Worm (Caenorhabditis elegans) whole organism, L2 larva: ENCODE results near the gene C03H5.4.

Experiments used
- alr-1 ChIP-seq: fragments of 150-350 bp; optimal IDR thresholded peaks from 2 replicates; lab custom pipeline; 2014; ENCODE audit warnings: missing biosample characterization, missing genetic modification characterization
- ama-1 ChIP-seq: fragments of 150-350 bp; optimal IDR thresholded peaks from 2 replicates; lab custom pipeline; 2018; ENCODE audit warnings: inconsistent platforms
- ceh-82 ChIP-seq: fragments of 150-350 bp; optimal IDR thresholded peaks from 2 replicates; lab custom pipeline; 2014; ENCODE audit warnings: missing biosample characterization, missing genetic modification characterization
- egl-27 ChIP-seq: sonication (generic microtip); optimal IDR thresholded peaks from 3 replicates; lab custom pipeline; 2017; ENCODE audit warnings: missing biosample characterization, missing genetic modification reagents, missing genetic modification characterization
- elt-3 ChIP-seq: sonication (generic microtip); optimal IDR thresholded peaks from 2 replicates; lab custom pipeline; 2017; ENCODE audit warnings: missing biosample characterization, missing genetic modification characterization
- lin-11 ChIP-seq: fragments of 150-350 bp; sonication (generic microtip); optimal IDR thresholded peaks from 2 replicates; lab custom pipeline; 2014; ENCODE audit warnings: missing biosample characterization, missing genetic modification characterization, inconsistent platforms, mixed read lengths
- mdl-1 ChIP-seq, 2 experiments: fragments of 150-350 bp in 1 of 2; sonication (generic microtip) in 1 of 2; optimal IDR thresholded peaks; 2 replicates each; lab custom pipeline; 2017; ENCODE audit warnings: missing biosample characterization in 2 of 2, missing genetic modification characterization in 2 of 2
- nhr-237 ChIP-seq: fragments of 150-350 bp; optimal IDR thresholded peaks from 2 replicates; lab custom pipeline; 2014; ENCODE audit warnings: missing biosample characterization, missing genetic modification characterization
- nhr-77 ChIP-seq: fragments of 150-350 bp; optimal IDR thresholded peaks from 2 replicates; lab custom pipeline; 2014; ENCODE audit warnings: missing biosample characterization, missing genetic modification characterization
- snpc-4 ChIP-seq: fragments of 150-350 bp; optimal IDR thresholded peaks from 2 replicates; lab custom pipeline; 2014; ENCODE audit warnings: missing biosample characterization, missing genetic modification characterization
- ztf-1 ChIP-seq: fragments of 200-800 bp; sonication (Bioruptor generic); conservative IDR thresholded peaks from 2 replicates; pipeline ENCODE4 v1.3.6; 2022; ENCODE audit warnings: missing genetic modification characterization, missing compliant biosample characterization

DNA sequence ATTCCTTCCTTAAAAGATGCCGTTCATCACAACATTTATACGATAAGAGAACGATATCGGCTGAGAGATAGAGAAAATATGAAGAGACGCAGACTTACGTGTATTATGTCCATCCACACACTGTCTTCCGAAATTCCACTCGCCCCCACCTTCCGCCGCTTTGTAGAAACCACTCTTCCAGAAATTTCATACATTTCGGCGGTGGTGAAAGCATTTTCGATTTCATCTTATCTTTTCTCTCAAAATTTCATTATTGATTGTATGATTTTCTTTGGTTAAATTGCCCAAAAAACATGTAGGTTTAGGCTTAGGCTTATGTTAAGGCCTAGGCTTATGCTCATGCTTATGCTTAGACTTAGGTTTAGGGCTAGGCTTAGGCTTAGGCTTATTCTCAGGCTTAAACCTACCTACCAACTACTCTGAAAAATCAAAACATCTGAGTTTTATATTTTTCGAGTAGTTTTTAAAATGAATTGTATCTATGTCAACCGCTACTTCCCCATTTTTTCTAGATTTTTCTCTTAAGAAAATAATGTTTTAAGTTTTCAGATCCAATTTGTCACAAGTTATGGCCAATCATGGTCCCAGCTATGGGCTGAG is 37.7 kb upstream of the C03H5.4 start, which contains the start of gene cpn-2:
- no peak for TF ChIP-seq ceh-82 (tag; lab: Kevin White, UChicago)
- no peak for TF ChIP-seq alr-1 (tag; lab: Kevin White, UChicago)
- TF ChIP-seq elt-3 (tag; lab: Kevin White, UChicago), result no peak
- no peak for TF ChIP-seq ztf-1 (GFP tag; lab: Robert Waterston, UW)
- no peak for TF ChIP-seq snpc-4 (tag; lab: Kevin White, UChicago)
- TF ChIP-seq nhr-77, result no peak
- TF ChIP-seq egl-27 (tag; lab: Kevin White, UChicago), result no peak
- no peak for TF ChIP-seq lin-11 (tag; lab: Kevin White, UChicago)
- no peak for TF ChIP-seq ama-1 (lab: Kevin White, UChicago)
- TF ChIP-seq mdl-1 (tag; optimal IDR thresholded peaks at IDR 0.05; lab: Kevin White, UChicago), result no peak
- no peak for TF ChIP-seq nhr-237 (tag; lab: Kevin White, UChicago)
